Worm (Caenorhabditis elegans) whole organism, L2 larva: ENCODE measurements around the gene srd-26.

ENCODE experiments used
- ama-1 ChIP-seq: fragments of 150-350 bp; optimal IDR thresholded peaks from 2 replicates; lab custom pipeline; 2018; ENCODE audit warnings: inconsistent platforms
- nhr-77 ChIP-seq: fragments of 150-350 bp; optimal IDR thresholded peaks from 2 replicates; lab custom pipeline; 2014; ENCODE audit warnings: missing biosample characterization, missing genetic modification characterization

ce11 chrV:14179947-14180346 is 17.1 kb upstream of the srd-26 start, which contains the start of gene ZC376.8:
- TF ChIP-seq ama-1 (no peak), nhr-77 (tag; lab: Kevin White, UChicago) (no peak)
